Worm (Caenorhabditis elegans) whole organism, young adult: ENCODE results near the gene F59B10.2.
A peak's percentile ranks its signal among the peaks of the same experiment; 100 is the strongest.

ENCODE experiments used
- B0019.2 ChIP-seq: fragments of 200-800 bp; sonication (Bioruptor generic); conservative IDR thresholded peaks from 2 replicates; pipeline ENCODE4 v1.3.6; 2022; ENCODE audit warnings: missing genetic modification reagents, missing genetic modification characterization, missing compliant biosample characterization
- C06A6.2 ChIP-seq: fragments of 200-800 bp; sonication (Bioruptor generic); conservative IDR thresholded peaks from 2 replicates; pipeline ENCODE4 v1.3.6; 2022; ENCODE audit warnings: missing genetic modification characterization, missing compliant biosample characterization
- C17E4.6 ChIP-seq: fragments of 200-800 bp; sonication (Bioruptor generic); IDR thresholded peaks from 2 replicates; pipeline ENCODE4 v1.3.6; 2022; ENCODE audit warnings: missing genetic modification reagents, missing genetic modification characterization, missing compliant biosample characterization
- D2030.7 ChIP-seq: fragments of 200-800 bp; sonication (Bioruptor generic); IDR thresholded peaks from 2 replicates; pipeline ENCODE4 v1.3.6; 2022; ENCODE audit warnings: missing genetic modification reagents, missing genetic modification characterization, missing compliant biosample characterization
- F10E7.11 ChIP-seq: sonication (generic microtip); optimal IDR thresholded peaks from 2 replicates; lab custom pipeline; 2017; ENCODE audit warnings: mild to moderate bottlenecking, missing genetic modification characterization, moderate library complexity, missing compliant biosample characterization
- F49E8.2 ChIP-seq: sonication (generic microtip); optimal IDR thresholded peaks from 3 replicates; lab custom pipeline; 2017; ENCODE audit warnings: missing genetic modification characterization, mild to moderate bottlenecking, missing compliant biosample characterization, antibody characterized with exemption, moderate library complexity; ENCODE audit not compliant: insufficient read depth
- F57A8.1 ChIP-seq: fragments of 200-800 bp; sonication (Bioruptor generic); optimal IDR thresholded peaks from 2 replicates; lab custom pipeline; 2018; ENCODE audit warnings: mild to moderate bottlenecking, missing genetic modification characterization, moderate library complexity, missing compliant biosample characterization
- K11D2.4 ChIP-seq: fragments of 200-800 bp; sonication (Bioruptor generic); IDR thresholded peaks from 2 replicates; pipeline ENCODE4 v1.3.6; 2022; ENCODE audit warnings: missing genetic modification reagents, missing genetic modification characterization, missing compliant biosample characterization
- K12H6.12 ChIP-seq: fragments of 200-800 bp; sonication (Bioruptor generic); optimal IDR thresholded peaks from 2 replicates; lab custom pipeline; 2018; ENCODE audit warnings: mild to moderate bottlenecking, missing genetic modification characterization, missing compliant biosample characterization
- Y53F4B.3 ChIP-seq: fragments of 200-800 bp; sonication (Bioruptor generic); IDR thresholded peaks from 2 replicates; pipeline ENCODE4 v1.3.6; 2022; ENCODE audit warnings: missing genetic modification reagents, missing genetic modification characterization, missing compliant biosample characterization
- Y95B8A.8 ChIP-seq: fragments of 200-800 bp; sonication (Bioruptor generic); IDR thresholded peaks from 2 replicates; pipeline ENCODE4 v1.3.6; 2022; ENCODE audit warnings: missing genetic modification reagents, missing genetic modification characterization, missing compliant biosample characterization
- atf-7 ChIP-seq: sonication (generic microtip); optimal IDR thresholded peaks from 2 replicates; lab custom pipeline; 2017; ENCODE audit warnings: mild to moderate bottlenecking, missing genetic modification characterization, missing compliant biosample characterization
- athp-1 ChIP-seq: sonication (generic microtip); optimal IDR thresholded peaks from 2 replicates; lab custom pipeline; 2017; ENCODE audit warnings: mild to moderate bottlenecking, missing genetic modification characterization, missing compliant biosample characterization
- ccch-3 ChIP-seq: fragments of 200-800 bp; sonication (Bioruptor generic); optimal IDR thresholded peaks from 2 replicates; lab custom pipeline; 2018; ENCODE audit warnings: mild to moderate bottlenecking, missing genetic modification characterization, missing compliant biosample characterization
- cebp-1 ChIP-seq, 2 experiments: fragments of 200-800 bp in 1 of 2; sonication (Bioruptor generic) in 1 of 2; sonication (generic microtip) in 1 of 2; IDR thresholded peaks in 1 of 2; optimal IDR thresholded peaks in 1 of 2; 2 replicates each; pipeline versions ENCODE4 v1.3.6 to Lab custom; 2017 to 2022; ENCODE audit warnings: missing compliant biosample characterization in 2 of 2, missing genetic modification characterization in 2 of 2, mild to moderate bottlenecking in 1 of 2, missing genetic modification reagents in 1 of 2, moderate library complexity in 1 of 2
- cebp-2 ChIP-seq: fragments of 200-800 bp; sonication (Bioruptor generic); IDR thresholded peaks from 2 replicates; pipeline ENCODE4 v1.3.6; 2022; ENCODE audit warnings: missing genetic modification characterization, missing compliant biosample characterization
- die-1 ChIP-seq: sonication (generic microtip); optimal IDR thresholded peaks from 2 replicates; lab custom pipeline; 2016; ENCODE audit warnings: missing genotype, mild to moderate bottlenecking, missing genetic modification characterization, missing compliant biosample characterization
- dox-1 ChIP-seq: fragments of 200-800 bp; sonication (Bioruptor generic); IDR thresholded peaks from 2 replicates; pipeline ENCODE4 v1.3.6; 2022; ENCODE audit warnings: missing genetic modification reagents, missing genetic modification characterization, missing compliant biosample characterization
- dpl-1 ChIP-seq: fragments of 150-350 bp; optimal IDR thresholded peaks from 2 replicates; lab custom pipeline; 2014; ENCODE audit warnings: missing biosample characterization, missing genetic modification reagents, missing genetic modification characterization
- egl-44 ChIP-seq: fragments of 200-800 bp; sonication (Bioruptor generic); IDR thresholded peaks from 2 replicates; pipeline ENCODE4 v1.3.6; 2022; ENCODE audit warnings: missing genetic modification reagents, missing genetic modification characterization, missing compliant biosample characterization
- ekl-4 ChIP-seq: fragments of 200-800 bp; sonication (Bioruptor generic); IDR thresholded peaks from 2 replicates; pipeline ENCODE4 v1.3.6; 2022; ENCODE audit warnings: missing genetic modification reagents, missing genetic modification characterization, missing compliant biosample characterization
- fkh-3 ChIP-seq: sonication (generic microtip); optimal IDR thresholded peaks from 2 replicates; lab custom pipeline; 2016; ENCODE audit warnings: mild to moderate bottlenecking, missing genetic modification characterization, missing compliant biosample characterization
- gei-17 ChIP-seq: fragments of 200-800 bp; sonication (Bioruptor generic); optimal IDR thresholded peaks from 2 replicates; lab custom pipeline; 2018; ENCODE audit warnings: mild to moderate bottlenecking, missing genetic modification characterization, missing compliant biosample characterization
- him-1 ChIP-seq: sonication (generic microtip); optimal IDR thresholded peaks from 2 replicates; lab custom pipeline; 2016; ENCODE audit warnings: missing genotype, missing genetic modification reagents, missing genetic modification characterization, missing compliant biosample characterization
- hlh-12 ChIP-seq: sonication (generic microtip); optimal IDR thresholded peaks from 2 replicates; lab custom pipeline; 2016; ENCODE audit warnings: missing genetic modification characterization, missing compliant biosample characterization
- hmg-1.2 ChIP-seq: fragments of 200-800 bp; sonication (Bioruptor generic); IDR thresholded peaks from 2 replicates; pipeline ENCODE4 v1.3.6; 2022; ENCODE audit warnings: missing genetic modification reagents, missing genetic modification characterization, missing compliant biosample characterization
- hrde-1 ChIP-seq: sonication (generic microtip); optimal IDR thresholded peaks from 2 replicates; lab custom pipeline; 2016; ENCODE audit warnings: missing genetic modification characterization, mild to moderate bottlenecking, missing compliant biosample characterization, moderate library complexity, missing genotype, missing genetic modification reagents, borderline replicate concordance
- lag-1 ChIP-seq: fragments of 200-800 bp; sonication (Bioruptor generic); IDR thresholded peaks from 2 replicates; pipeline ENCODE4 v1.3.6; 2022; ENCODE audit warnings: missing genetic modification reagents, missing genetic modification characterization, missing compliant biosample characterization
- madf-10 ChIP-seq: sonication (generic microtip); optimal IDR thresholded peaks from 2 replicates; lab custom pipeline; 2016; ENCODE audit warnings: mild to moderate bottlenecking, missing genetic modification characterization, missing compliant biosample characterization
- madf-8 ChIP-seq: fragments of 200-800 bp; sonication (Bioruptor generic); conservative IDR thresholded peaks from 2 replicates; pipeline ENCODE4 v1.3.6; 2022; ENCODE audit warnings: missing genetic modification reagents, missing genetic modification characterization, missing compliant biosample characterization
- mcd-1 ChIP-seq: fragments of 200-800 bp; sonication (Bioruptor generic); IDR thresholded peaks from 2 replicates; pipeline ENCODE4 v1.3.6; 2022; ENCODE audit warnings: missing genetic modification reagents, missing genetic modification characterization, missing compliant biosample characterization
- mes-4 ChIP-seq: sonication (generic microtip); optimal IDR thresholded peaks from 2 replicates; lab custom pipeline; 2016; ENCODE audit warnings: missing genotype, missing genetic modification characterization, missing compliant biosample characterization
- mxl-1 ChIP-seq: sonication (generic microtip); optimal IDR thresholded peaks from 2 replicates; lab custom pipeline; 2016; ENCODE audit warnings: missing genetic modification characterization, missing compliant biosample characterization
- nfyb-1 ChIP-seq: fragments of 200-800 bp; sonication (Bioruptor generic); IDR thresholded peaks from 2 replicates; pipeline ENCODE4 v1.3.6; 2022; ENCODE audit warnings: missing genetic modification reagents, missing genetic modification characterization, missing compliant biosample characterization
- nhr-179 ChIP-seq: sonication (generic microtip); optimal IDR thresholded peaks from 2 replicates; lab custom pipeline; 2016; ENCODE audit warnings: mild to moderate bottlenecking, missing genetic modification characterization, missing compliant biosample characterization
- nhr-90 ChIP-seq: sonication (generic microtip); optimal IDR thresholded peaks from 2 replicates; lab custom pipeline; 2016; ENCODE audit warnings: missing genotype, mild to moderate bottlenecking, missing genetic modification characterization, missing compliant biosample characterization
- pbrm-1 ChIP-seq: fragments of 200-800 bp; sonication (Bioruptor generic); IDR thresholded peaks from 2 replicates; pipeline ENCODE4 v1.3.6; 2022; ENCODE audit warnings: missing genetic modification reagents, missing genetic modification characterization, missing compliant biosample characterization
- pha-4 ChIP-seq: fragments of 150-350 bp; sonication (generic microtip); optimal IDR thresholded peaks from 2 replicates; lab custom pipeline; 2014; ENCODE audit warnings: missing biosample characterization, missing genetic modification reagents, missing genetic modification characterization
- rec-8 ChIP-seq, 2 experiments: sonication (generic microtip); optimal IDR thresholded peaks; 2 replicates each; lab custom pipeline; 2016; ENCODE audit warnings: mild to moderate bottlenecking in 2 of 2, missing genetic modification characterization in 2 of 2, missing genetic modification reagents in 2 of 2, missing genotype in 2 of 2, missing biosample characterization in 1 of 2, missing compliant biosample characterization in 1 of 2, moderate library complexity in 1 of 2
- rpc-1 ChIP-seq, 2 experiments: fragments of 150-350 bp in 1 of 2; sonication (generic microtip) in 1 of 2; optimal IDR thresholded peaks; 2 replicates each; lab custom pipeline; 2014 to 2018; ENCODE audit warnings: missing biosample characterization in 1 of 2, missing genetic modification characterization in 1 of 2, missing genetic modification reagents in 1 of 2, missing genotype in 1 of 2
- sea-2 ChIP-seq: fragments of 200-800 bp; sonication (Bioruptor generic); IDR thresholded peaks from 2 replicates; pipeline ENCODE4 v1.3.6; 2022; ENCODE audit warnings: missing genetic modification characterization, missing compliant biosample characterization
- snpc-1.3 ChIP-seq: sonication (generic microtip); optimal IDR thresholded peaks from 2 replicates; lab custom pipeline; 2017; ENCODE audit warnings: missing genetic modification characterization, mild to moderate bottlenecking, missing compliant biosample characterization, antibody characterized with exemption, moderate library complexity, missing genotype, missing genetic modification reagents; ENCODE audit not compliant: insufficient read depth
- snpc-4 ChIP-seq, 5 experiments: fragments of 150-350 bp in 1 of 5; sonication (generic microtip) in 4 of 5; optimal IDR thresholded peaks; 2 replicates each; lab custom pipeline; 2014 to 2018; ENCODE audit warnings: missing genetic modification characterization in 5 of 5, missing biosample characterization in 3 of 5, antibody characterized with exemption in 2 of 5, mild to moderate bottlenecking in 2 of 5, missing compliant biosample characterization in 2 of 5, missing genotype in 2 of 5, moderate library complexity in 2 of 5, missing genetic modification reagents in 1 of 5
- xnd-1 ChIP-seq: sonication (generic microtip); optimal IDR thresholded peaks from 2 replicates; lab custom pipeline; 2016; ENCODE audit warnings: missing genotype, missing genetic modification reagents, missing genetic modification characterization, missing compliant biosample characterization
- zfh-2 ChIP-seq: fragments of 200-800 bp; sonication (Bioruptor generic); conservative IDR thresholded peaks from 2 replicates; pipeline ENCODE4 v1.3.6; 2022; ENCODE audit warnings: missing genetic modification reagents, missing genetic modification characterization, missing compliant biosample characterization
- ztf-18 ChIP-seq: sonication (generic microtip); optimal IDR thresholded peaks from 2 replicates; lab custom pipeline; 2016; ENCODE audit warnings: missing genotype, mild to moderate bottlenecking, missing genetic modification characterization, missing compliant biosample characterization

The F59B10.2 gene

DNA sequence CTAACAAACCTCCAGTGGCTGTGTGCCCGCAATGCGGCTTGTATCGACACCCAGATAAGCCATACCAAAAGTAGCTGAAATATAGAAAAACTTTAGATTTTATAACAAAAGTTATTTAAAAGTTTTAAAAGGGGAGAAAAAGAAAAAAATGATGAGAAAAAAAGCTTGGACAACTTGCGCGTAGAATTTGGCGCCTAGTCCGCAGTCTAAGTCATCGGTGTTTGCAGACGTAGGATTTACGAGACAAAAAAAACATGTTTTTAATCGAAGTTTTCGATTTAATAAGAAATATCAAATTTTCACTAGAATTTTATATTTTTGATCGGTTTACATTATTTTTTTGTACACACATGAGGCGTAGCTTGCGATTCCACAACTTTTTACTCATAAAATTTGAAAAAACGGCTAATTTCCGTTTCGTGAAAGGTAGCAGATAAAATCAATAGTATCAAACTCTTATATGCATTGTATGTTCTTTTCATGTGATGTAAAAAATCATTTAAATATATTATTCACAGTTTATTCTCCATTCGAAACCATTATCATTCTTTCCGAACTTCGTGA lies 32.4 kb upstream of the F59B10.2 start, which contains the start of gene pro-1 (continued):
- TF ChIP-seq D2030.7 (peak; percentile 36; the same call in 1 of the 2 replicates), pha-4 (tag; lab: Kevin White, UChicago) (peak; percentile 67), K11D2.4 (GFP tag; lab: Robert Waterston, UW) (peak; percentile 86), cebp-1 (GFP tag; IDR thresholded peaks at IDR 0.05; lab: Robert Waterston, UW) (peak; percentile 18; the same call in 1 of the 2 replicates), cebp-1 (tag; optimal IDR thresholded peaks at IDR 0.05; lab: Kevin White, UChicago) (peak; percentile 89), xnd-1 (tag; lab: Kevin White, UChicago) (no peak), mes-4 (tag; lab: Kevin White, UChicago) (no peak), snpc-1.3 (tag; lab: Kevin White, UChicago) (peak; percentile 63), rpc-1 (optimal IDR thresholded peaks at IDR 0.05; lab: Kevin White, UChicago) (no peak), rpc-1 (tag; optimal IDR thresholded peaks at IDR 0.05; lab: Kevin White, UChicago) (no peak), nhr-179 (tag; lab: Kevin White, UChicago) (no peak), F49E8.2 (no peak), zfh-2 (GFP tag; lab: Robert Waterston, UW) (no peak), mxl-1 (no peak), pbrm-1 (GFP tag; lab: Robert Waterston, UW) (peak; percentile 94), madf-8 (GFP tag; lab: Robert Waterston, UW) (0 out of 2 replicates have a peak, but pooled peaks have one; percentile 5), dpl-1 (GFP tag; lab: Kevin White, UChicago) (no peak), snpc-4 (GFP tag; optimal IDR thresholded peaks at IDR 0.05; lab: Kevin White, UChicago) (no peak), snpc-4 (tag; optimal IDR thresholded peaks at IDR 0.05; lab: Kevin White, UChicago) (peak in 2 of 4 experiments; percentile 58 to 67), K12H6.12 (tag; lab: Kevin White, UChicago) (peak; percentile 65), madf-10 (tag; lab: Kevin White, UChicago) (peak; percentile 31), him-1 (tag; lab: Kevin White, UChicago) (no peak), hmg-1.2 (GFP tag; lab: Robert Waterston, UW) (peak; percentile 57), Y95B8A.8 (GFP tag; lab: Robert Waterston, UW) (peak; percentile 85), ekl-4 (peak; percentile 90), egl-44 (GFP tag; lab: Robert Waterston, UW) (peak; percentile 79; the same call in 1 of the 2 replicates), hrde-1 (no peak), C17E4.6 (GFP tag; lab: Robert Waterston, UW) (no peak), lag-1 (no peak), atf-7 (peak; percentile 81), F10E7.11 (tag; lab: Kevin White, UChicago) (peak; percentile 76), sea-2 (GFP tag; lab: Robert Waterston, UW) (0 out of 2 replicates have a peak, but pooled peaks have one; percentile 9), die-1 (tag; lab: Kevin White, UChicago) (no peak), hlh-12 (tag; lab: Kevin White, UChicago) (no peak), C06A6.2 (GFP tag; lab: Robert Waterston, UW) (peak; percentile 80), rec-8 (tag; optimal IDR thresholded peaks at IDR 0.05; lab: Kevin White, UChicago) (no peak), Y53F4B.3 (GFP tag; lab: Robert Waterston, UW) (peak; percentile 52; the same call in 1 of the 2 replicates), fkh-3 (peak; percentile 17), ztf-18 (tag; lab: Kevin White, UChicago) (no peak), F57A8.1 (GFP tag; lab: Kevin White, UChicago) (no peak), mcd-1 (peak; percentile 65), cebp-2 (GFP tag; lab: Robert Waterston, UW) (peak; percentile 72), nhr-90 (tag; lab: Kevin White, UChicago) (no peak), nfyb-1 (peak; percentile 98), dox-1 (GFP tag; lab: Robert Waterston, UW) (peak; percentile 67), gei-17 (GFP tag; lab: Kevin White, UChicago) (peak; percentile 72), B0019.2 (GFP tag; lab: Robert Waterston, UW) (no peak; the same call in 1 of the 2 replicates), athp-1 (tag; lab: Kevin White, UChicago) (peak; percentile 99), ccch-3 (GFP tag; lab: Kevin White, UChicago) (peak; percentile 15)
